Worm (Caenorhabditis elegans) whole organism, young adult: Measurements from ENCODE around the gene hmg-5.
A peak's percentile ranks its signal among the peaks of the same experiment; 100 is the strongest.

Experiments
- B0019.2 ChIP-seq: fragments of 200-800 bp; sonication (Bioruptor generic); conservative IDR thresholded peaks from 2 replicates; pipeline ENCODE4 v1.3.6; 2022; ENCODE audit warnings: missing genetic modification reagents, missing genetic modification characterization, missing compliant biosample characterization
- F55B11.4 ChIP-seq: sonication (generic microtip); optimal IDR thresholded peaks from 2 replicates; lab custom pipeline; 2016; ENCODE audit warnings: missing compliant biosample characterization, missing genetic modification characterization, borderline replicate concordance; ENCODE audit not compliant: insufficient read depth
- Y53G8AR.9 ChIP-seq: fragments of 200-800 bp; sonication (Bioruptor generic); conservative IDR thresholded peaks from 2 replicates; pipeline ENCODE4 v1.3.6; 2022; ENCODE audit warnings: missing genetic modification reagents, missing genetic modification characterization, missing compliant biosample characterization
- Y67H2A.10 ChIP-seq: fragments of 200-800 bp; sonication (Bioruptor generic); conservative IDR thresholded peaks from 2 replicates; pipeline ENCODE4 v1.3.6; 2022; ENCODE audit warnings: missing genetic modification reagents, missing genetic modification characterization, missing compliant biosample characterization
- Y79H2A.3 ChIP-seq: fragments of 200-800 bp; sonication (Bioruptor generic); conservative IDR thresholded peaks from 2 replicates; pipeline ENCODE4 v1.3.6; 2022; ENCODE audit warnings: missing genetic modification reagents, missing genetic modification characterization, missing compliant biosample characterization
- ZK185.1 ChIP-seq: sonication (generic microtip); optimal IDR thresholded peaks from 2 replicates; lab custom pipeline; 2016; ENCODE audit warnings: mild to moderate bottlenecking, missing genetic modification characterization, missing compliant biosample characterization; ENCODE audit not compliant: poor library complexity, severe bottlenecking
- atf-7 ChIP-seq: sonication (generic microtip); optimal IDR thresholded peaks from 2 replicates; lab custom pipeline; 2017; ENCODE audit warnings: mild to moderate bottlenecking, missing genetic modification characterization, missing compliant biosample characterization
- attf-3 ChIP-seq: fragments of 200-800 bp; sonication (Bioruptor generic); conservative IDR thresholded peaks from 2 replicates; pipeline ENCODE4 v1.3.6; 2022; ENCODE audit warnings: missing genetic modification reagents, missing genetic modification characterization, missing compliant biosample characterization
- ccch-3 ChIP-seq: fragments of 200-800 bp; sonication (Bioruptor generic); optimal IDR thresholded peaks from 2 replicates; lab custom pipeline; 2018; ENCODE audit warnings: mild to moderate bottlenecking, missing genetic modification characterization, missing compliant biosample characterization
- ceh-79 ChIP-seq: sonication (generic microtip); optimal IDR thresholded peaks from 2 replicates; lab custom pipeline; 2017; ENCODE audit warnings: mild to moderate bottlenecking, missing genetic modification characterization, missing compliant biosample characterization
- chd-7 ChIP-seq: sonication (generic microtip); optimal IDR thresholded peaks from 2 replicates; lab custom pipeline; 2016; ENCODE audit warnings: mild to moderate bottlenecking, missing genetic modification characterization, moderate library complexity, missing compliant biosample characterization
- die-1 ChIP-seq: sonication (generic microtip); optimal IDR thresholded peaks from 2 replicates; lab custom pipeline; 2016; ENCODE audit warnings: missing genotype, mild to moderate bottlenecking, missing genetic modification characterization, missing compliant biosample characterization
- efl-1 ChIP-seq: fragments of 150-350 bp; optimal IDR thresholded peaks from 2 replicates; lab custom pipeline; 2014; ENCODE audit warnings: missing biosample characterization, missing genetic modification reagents, missing genetic modification characterization
- egl-18 ChIP-seq: fragments of 200-800 bp; sonication (Bioruptor generic); IDR thresholded peaks from 2 replicates; pipeline ENCODE4 v1.3.6; 2022; ENCODE audit warnings: missing genetic modification reagents, missing genetic modification characterization, missing compliant biosample characterization
- egrh-3 ChIP-seq: fragments of 200-800 bp; sonication (Bioruptor generic); IDR thresholded peaks from 2 replicates; pipeline ENCODE4 v1.3.6; 2022; ENCODE audit warnings: missing genetic modification reagents, missing genetic modification characterization, missing compliant biosample characterization
- hlh-12 ChIP-seq: sonication (generic microtip); optimal IDR thresholded peaks from 2 replicates; lab custom pipeline; 2016; ENCODE audit warnings: missing genetic modification characterization, missing compliant biosample characterization
- hlh-26 ChIP-seq: fragments of 200-800 bp; sonication (Bioruptor generic); conservative IDR thresholded peaks from 2 replicates; pipeline ENCODE4 v1.3.6; 2022; ENCODE audit warnings: missing genetic modification reagents, missing genetic modification characterization, missing compliant biosample characterization
- hmg-20 ChIP-seq: fragments of 200-800 bp; sonication (Bioruptor generic); IDR thresholded peaks from 2 replicates; pipeline ENCODE4 v1.3.6; 2022; ENCODE audit warnings: missing genetic modification reagents, missing genetic modification characterization, missing compliant biosample characterization
- let-526 ChIP-seq: fragments of 200-800 bp; sonication (Bioruptor generic); IDR thresholded peaks from 2 replicates; pipeline ENCODE4 v1.3.6; 2022; ENCODE audit warnings: missing genetic modification reagents, missing genetic modification characterization, missing compliant biosample characterization
- let-607 ChIP-seq, 2 experiments: fragments of 200-800 bp in 1 of 2; sonication (Bioruptor generic) in 1 of 2; sonication (generic microtip) in 1 of 2; optimal IDR thresholded peaks; 2 replicates each; lab custom pipeline; 2016 to 2018; ENCODE audit warnings: mild to moderate bottlenecking in 2 of 2, missing compliant biosample characterization in 2 of 2, missing genetic modification characterization in 2 of 2, moderate library complexity in 2 of 2, missing genotype in 1 of 2
- lin-54 ChIP-seq: fragments of 200-800 bp; sonication (Bioruptor generic); optimal IDR thresholded peaks from 2 replicates; lab custom pipeline; 2018; ENCODE audit warnings: mild to moderate bottlenecking, missing genetic modification characterization, missing compliant biosample characterization
- lir-1 ChIP-seq: fragments of 200-800 bp; sonication (Bioruptor generic); conservative IDR thresholded peaks from 2 replicates; pipeline ENCODE4 v1.3.6; 2022; ENCODE audit warnings: missing genetic modification reagents, missing genetic modification characterization, missing compliant biosample characterization
- lsl-1 ChIP-seq: fragments of 200-800 bp; sonication (Bioruptor generic); optimal IDR thresholded peaks from 2 replicates; lab custom pipeline; 2018; ENCODE audit warnings: mild to moderate bottlenecking, missing genetic modification characterization, moderate library complexity, missing compliant biosample characterization
- lsy-27 ChIP-seq: sonication (generic microtip); optimal IDR thresholded peaks from 2 replicates; lab custom pipeline; 2017; ENCODE audit warnings: missing genetic modification characterization, mild to moderate bottlenecking, missing compliant biosample characterization, antibody characterized with exemption, missing genotype, borderline replicate concordance; ENCODE audit not compliant: insufficient read depth
- madf-8 ChIP-seq: fragments of 200-800 bp; sonication (Bioruptor generic); conservative IDR thresholded peaks from 2 replicates; pipeline ENCODE4 v1.3.6; 2022; ENCODE audit warnings: missing genetic modification reagents, missing genetic modification characterization, missing compliant biosample characterization
- nfya-2 ChIP-seq: fragments of 200-800 bp; sonication (Bioruptor generic); IDR thresholded peaks from 2 replicates; pipeline ENCODE4 v1.3.6; 2022; ENCODE audit warnings: missing genetic modification reagents, missing genetic modification characterization, missing compliant biosample characterization
- nhr-80 ChIP-seq: sonication (generic microtip); optimal IDR thresholded peaks from 2 replicates; lab custom pipeline; 2016; ENCODE audit warnings: missing genetic modification characterization, missing compliant biosample characterization
- sdz-38 ChIP-seq: sonication (generic microtip); optimal IDR thresholded peaks from 2 replicates; lab custom pipeline; 2016; ENCODE audit warnings: missing genotype, missing genetic modification characterization, missing compliant biosample characterization
- somi-1 ChIP-seq: fragments of 200-800 bp; sonication (Bioruptor generic); optimal IDR thresholded peaks from 2 replicates; lab custom pipeline; 2018; ENCODE audit warnings: mild to moderate bottlenecking, missing genetic modification characterization, missing compliant biosample characterization
- sptf-2 ChIP-seq: fragments of 200-800 bp; sonication (Bioruptor generic); optimal IDR thresholded peaks from 2 replicates; lab custom pipeline; 2018; ENCODE audit warnings: mild to moderate bottlenecking, missing genetic modification characterization, missing compliant biosample characterization
- unc-62 ChIP-seq: fragments of 150-350 bp; optimal IDR thresholded peaks from 2 replicates; lab custom pipeline; 2014; ENCODE audit warnings: missing biosample characterization, missing genetic modification reagents, missing genetic modification characterization
- zfh-2 ChIP-seq: fragments of 200-800 bp; sonication (Bioruptor generic); conservative IDR thresholded peaks from 2 replicates; pipeline ENCODE4 v1.3.6; 2022; ENCODE audit warnings: missing genetic modification reagents, missing genetic modification characterization, missing compliant biosample characterization
- ztf-25 ChIP-seq: fragments of 200-800 bp; sonication (Bioruptor generic); IDR thresholded peaks from 2 replicates; pipeline ENCODE4 v1.3.6; 2022; ENCODE audit warnings: missing genetic modification reagents, missing genetic modification characterization, missing compliant biosample characterization
- ztf-3 ChIP-seq: fragments of 200-800 bp; sonication (Bioruptor generic); optimal IDR thresholded peaks from 2 replicates; lab custom pipeline; 2018; ENCODE audit warnings: mild to moderate bottlenecking, missing genetic modification characterization, missing compliant biosample characterization
- ztf-6 ChIP-seq: fragments of 200-800 bp; sonication (Bioruptor generic); IDR thresholded peaks from 2 replicates; pipeline ENCODE4 v1.3.6; 2022; ENCODE audit warnings: missing genetic modification reagents, missing genetic modification characterization, missing compliant biosample characterization

The hmg-5 gene

ce11 chrIV:7653198-7653597 is 7.2 kb upstream of the hmg-5 start:
- TF ChIP-seq die-1 (tag; lab: Kevin White, UChicago) = no peak
- TF ChIP-seq nhr-80 (tag; lab: Kevin White, UChicago) = peak; percentile 28

ce11 chrIV:7651120-7651519 is 5.1 kb upstream of the hmg-5 start, which contains the start of gene cima-1:
TSS of gene cima-1 (plus strand) at chrIV:7651459.
- TF ChIP-seq F55B11.4 (no peak), B0019.2 (GFP tag; lab: Robert Waterston, UW) (no peak), hmg-20 (GFP tag; lab: Robert Waterston, UW) (no peak), ZK185.1 (no peak), egl-18 (GFP tag; lab: Robert Waterston, UW) (no peak), egrh-3 (GFP tag; lab: Robert Waterston, UW) (no peak), lin-54 (GFP tag; lab: Kevin White, UChicago) (no peak), chd-7 (tag; lab: Kevin White, UChicago) (no peak)

ce11 chrIV:7650433-7650832 is 4.4 kb upstream of the hmg-5 start:
- no peak for TF ChIP-seq ccch-3 (GFP tag; lab: Kevin White, UChicago)
- no peak for TF ChIP-seq ceh-79 (tag; lab: Kevin White, UChicago)
- no peak for TF ChIP-seq efl-1 (GFP tag; lab: Kevin White, UChicago)
- TF ChIP-seq hlh-26 (GFP tag; lab: Robert Waterston, UW) = no peak
- TF ChIP-seq ztf-25 = no peak
- TF ChIP-seq ztf-6 (GFP tag; lab: Robert Waterston, UW) = no peak
- no peak for TF ChIP-seq zfh-2
- TF ChIP-seq sdz-38 = no peak
- no peak for TF ChIP-seq somi-1 (GFP tag; lab: Kevin White, UChicago)
- no peak for TF ChIP-seq let-607 (tag; optimal IDR thresholded peaks at IDR 0.05; lab: Kevin White, UChicago)
- no peak for TF ChIP-seq attf-3 (GFP tag; lab: Robert Waterston, UW)
- no peak for TF ChIP-seq lir-1 (GFP tag; lab: Robert Waterston, UW)
- no peak for TF ChIP-seq lin-54 (GFP tag; lab: Kevin White, UChicago)

ce11 chrIV:7646861-7647260 is 842 bp upstream of the hmg-5 start:
- TF ChIP-seq let-526 (no peak), Y67H2A.10 (GFP tag; lab: Robert Waterston, UW) (no peak), nfya-2 (GFP tag; lab: Robert Waterston, UW) (no peak), ztf-3 (GFP tag; lab: Kevin White, UChicago) (no peak), lsy-27 (tag; lab: Kevin White, UChicago) (no peak), egl-18 (GFP tag; lab: Robert Waterston, UW) (no peak), Y79H2A.3 (no peak), lsl-1 (GFP tag; lab: Kevin White, UChicago) (no peak), hlh-12 (no peak), sptf-2 (GFP tag; lab: Kevin White, UChicago) (no peak), Y53G8AR.9 (GFP tag; lab: Robert Waterston, UW) (no peak), somi-1 (GFP tag; lab: Kevin White, UChicago) (no peak), madf-8 (GFP tag; lab: Robert Waterston, UW) (no peak), atf-7 (tag; lab: Kevin White, UChicago) (no peak), ztf-25 (no peak), unc-62 (GFP tag; lab: Kevin White, UChicago) (no peak)
